Worm (Caenorhabditis elegans): ENCODE results near the gene M176.16.

Gene M176.16

DNA sequence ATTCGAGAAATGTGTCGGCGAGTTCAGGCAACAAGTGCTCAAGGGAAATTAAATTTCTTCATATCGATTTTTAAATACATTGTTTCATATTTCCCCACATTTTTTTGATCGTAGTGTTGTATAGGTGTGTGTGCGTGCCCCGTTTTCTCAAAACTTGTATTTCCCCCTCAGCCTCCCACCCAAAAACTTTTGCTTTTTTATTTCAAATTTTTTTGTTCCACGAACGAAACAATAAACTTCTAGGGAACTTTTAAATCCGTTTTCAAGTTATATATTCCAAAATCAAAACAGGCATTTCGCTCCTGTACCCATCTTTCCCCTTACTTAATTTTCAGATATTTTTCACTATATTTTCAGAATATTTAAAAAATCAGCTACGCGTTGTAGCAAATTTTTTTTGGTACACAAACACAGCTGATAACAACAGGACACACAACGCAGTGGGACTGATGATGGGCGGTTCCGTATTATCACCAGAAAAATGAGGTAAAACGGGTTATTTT is at the start of gene M176.16, which contains the start of gene M176.4:
M176.16 (plus strand) TSS at position 453 of the 503 bp plus-strand sequence.
M176.4 (plus strand) TSS at position 301 of the 503 bp plus-strand sequence.
- no peak for TF ChIP-seq pes-1 (GFP tag; IDR thresholded peaks at IDR 0.05)
- no peak for TF ChIP-seq hmbx-1 (tag; optimal IDR thresholded peaks at IDR 0.05)
- no peak for TF ChIP-seq scrt-1 (GFP tag; IDR thresholded peaks at IDR 0.05)

DNA sequence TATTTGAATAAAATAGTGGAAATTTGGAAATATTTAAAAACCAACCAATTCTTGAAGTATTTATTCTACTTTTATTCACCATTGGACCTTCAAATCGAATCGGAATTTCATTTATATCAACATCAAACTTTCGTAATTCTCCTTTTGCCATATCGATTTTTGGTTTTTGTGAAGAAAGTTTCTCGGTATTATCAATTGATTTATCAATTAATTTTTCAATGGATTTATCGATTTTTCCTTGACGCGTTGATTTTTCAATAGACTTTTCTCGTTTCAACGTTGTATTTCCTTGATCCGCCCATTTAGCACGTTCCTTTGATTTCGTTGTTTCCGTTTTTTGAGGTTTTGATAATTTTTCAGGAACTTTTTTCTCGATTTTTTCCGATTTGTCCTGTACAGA is 48.9 kb upstream of the M176.16 start:
- TF ChIP-seq tbx-11 (GFP tag; IDR thresholded peaks at IDR 0.05) (no peak), tbx-37 (GFP tag; conservative IDR thresholded peaks at IDR 0.05) (no peak), hnd-1 (tag; optimal IDR thresholded peaks at IDR 0.05) (no peak), pes-1 (GFP tag; IDR thresholded peaks at IDR 0.05) (no peak), ceh-36 (tag; optimal IDR thresholded peaks at IDR 0.05) (no peak), sea-1 (GFP tag; conservative IDR thresholded peaks at IDR 0.05) (no peak), tra-4 (tag; optimal IDR thresholded peaks at IDR 0.05) (no peak), ets-7 (tag; optimal IDR thresholded peaks at IDR 0.05) (no peak), aly-1 (tag; optimal IDR thresholded peaks at IDR 0.05) (no peak), ama-1 (optimal IDR thresholded peaks at IDR 0.05) (no peak), hmg-4 (GFP tag; optimal IDR thresholded peaks at IDR 0.05) (no peak), F13C5.2 (tag; optimal IDR thresholded peaks at IDR 0.05) (no peak), hmbx-1 (tag; optimal IDR thresholded peaks at IDR 0.05) (no peak)

DNA sequence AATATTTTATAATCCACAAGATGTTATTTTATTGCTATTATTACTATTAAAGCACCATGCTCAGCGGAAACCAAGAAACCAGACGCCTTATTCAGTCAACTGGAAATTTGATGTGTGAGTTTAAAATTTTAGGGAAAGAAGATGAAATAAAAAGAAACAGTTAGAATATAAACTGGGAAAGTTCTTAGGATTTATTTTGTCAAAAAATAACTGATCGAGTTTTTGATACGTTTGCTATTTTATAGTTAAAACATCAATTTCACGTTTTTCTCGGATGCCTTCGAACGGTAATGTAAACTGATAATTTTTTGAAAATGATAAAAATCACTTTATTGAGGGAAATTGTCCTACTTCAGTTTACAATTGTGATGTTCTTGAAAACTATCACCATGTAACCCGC is 45.9 kb upstream of the M176.16 start, which contains the start of gene C06C3.3:
C06C3.3 (minus strand) TSS at position 101 of the 400 bp plus-strand sequence.
- TF ChIP-seq ceh-13 (GFP tag; optimal IDR thresholded peaks at IDR 0.05) (no peak), flt-1 (GFP tag; IDR thresholded peaks at IDR 0.05) (no peak), tra-4 (tag; optimal IDR thresholded peaks at IDR 0.05) (no peak), hmbx-1 (tag; optimal IDR thresholded peaks at IDR 0.05) (no peak), F13C5.2 (tag; optimal IDR thresholded peaks at IDR 0.05) (no peak), B0310.2 (tag; optimal IDR thresholded peaks at IDR 0.05) (no peak), ama-1 (optimal IDR thresholded peaks at IDR 0.05) (no peak), aly-1 (tag; optimal IDR thresholded peaks at IDR 0.05) (no peak), scrt-1 (GFP tag; IDR thresholded peaks at IDR 0.05) (no peak), tbx-37 (GFP tag; conservative IDR thresholded peaks at IDR 0.05) (no peak), hmg-4 (GFP tag; optimal IDR thresholded peaks at IDR 0.05) (no peak), tbx-11 (GFP tag; IDR thresholded peaks at IDR 0.05) (no peak), ets-7 (tag; optimal IDR thresholded peaks at IDR 0.05) (no peak), ceh-36 (tag; optimal IDR thresholded peaks at IDR 0.05) (no peak), sea-1 (GFP tag; conservative IDR thresholded peaks at IDR 0.05) (no peak), hnd-1 (tag; optimal IDR thresholded peaks at IDR 0.05) (no peak), pes-1 (GFP tag; IDR thresholded peaks at IDR 0.05) (no peak)

DNA sequence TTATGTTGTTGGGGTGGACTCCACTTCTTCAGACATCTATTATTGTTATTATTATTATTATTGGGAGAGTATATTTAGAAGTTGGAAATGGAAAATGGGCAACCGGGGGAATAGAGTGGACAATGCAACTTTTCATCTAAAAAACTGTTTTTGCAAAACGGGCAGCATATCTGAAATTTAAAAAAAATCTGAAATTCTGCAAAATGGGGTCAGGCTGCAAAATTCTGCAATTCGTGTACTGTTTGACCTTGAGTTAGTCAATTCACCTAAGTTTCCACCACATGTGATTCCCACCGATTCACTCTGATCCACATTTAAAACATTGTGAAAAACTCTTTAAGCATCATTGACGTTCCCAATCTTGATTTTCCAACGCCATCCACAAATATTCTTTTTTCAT is 45.3 kb upstream of the M176.16 start, which contains the start of gene C06C3.4:
C06C3.4 (plus strand) TSS at position 301 of the 400 bp plus-strand sequence.
- TF ChIP-seq aly-1 (tag; optimal IDR thresholded peaks at IDR 0.05): no peak
- no peak for TF ChIP-seq sea-1 (GFP tag; conservative IDR thresholded peaks at IDR 0.05)
- no peak for TF ChIP-seq scrt-1 (GFP tag; IDR thresholded peaks at IDR 0.05)
- TF ChIP-seq hmg-4 (GFP tag; optimal IDR thresholded peaks at IDR 0.05): no peak
- no peak for TF ChIP-seq hnd-1 (tag; optimal IDR thresholded peaks at IDR 0.05)
- no peak for TF ChIP-seq ceh-36 (tag; optimal IDR thresholded peaks at IDR 0.05)
- TF ChIP-seq F13C5.2 (tag; optimal IDR thresholded peaks at IDR 0.05): no peak
- TF ChIP-seq pes-1 (GFP tag; IDR thresholded peaks at IDR 0.05): no peak
- no peak for TF ChIP-seq ets-7 (tag; optimal IDR thresholded peaks at IDR 0.05)
- TF ChIP-seq tbx-37 (GFP tag; conservative IDR thresholded peaks at IDR 0.05): no peak
- no peak for TF ChIP-seq ceh-13 (GFP tag; optimal IDR thresholded peaks at IDR 0.05)
- TF ChIP-seq flt-1 (GFP tag; IDR thresholded peaks at IDR 0.05): no peak
- TF ChIP-seq ama-1 (optimal IDR thresholded peaks at IDR 0.05): no peak
- TF ChIP-seq tbx-11 (GFP tag; IDR thresholded peaks at IDR 0.05): no peak
- no peak for TF ChIP-seq B0310.2 (tag; optimal IDR thresholded peaks at IDR 0.05)
- TF ChIP-seq hmbx-1 (tag; optimal IDR thresholded peaks at IDR 0.05): no peak
- TF ChIP-seq tra-4 (tag; optimal IDR thresholded peaks at IDR 0.05): no peak

DNA sequence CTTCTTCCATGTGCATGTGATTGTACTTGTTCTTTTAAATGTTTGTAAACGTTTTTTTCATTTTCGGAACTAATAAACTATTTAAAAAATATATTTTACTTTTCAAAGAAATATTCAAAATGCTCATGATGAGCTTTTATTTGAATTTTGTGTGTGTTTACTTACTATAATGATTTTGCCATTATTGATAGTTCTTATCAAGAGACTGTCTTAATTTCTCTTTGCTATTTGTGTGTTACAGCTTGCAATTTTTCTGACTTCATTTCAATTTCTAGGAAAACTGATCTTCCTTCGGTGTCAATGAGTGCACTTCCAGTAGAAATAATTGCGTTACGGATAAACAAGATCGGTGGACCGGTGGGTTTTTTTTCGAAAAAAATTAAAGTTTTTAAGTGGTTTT is 43.5 kb upstream of the M176.16 start, which contains the start of gene C06C3.12:
C06C3.12 (plus strand) TSS at position 301 of the 400 bp plus-strand sequence.
- no peak for TF ChIP-seq ama-1 (optimal IDR thresholded peaks at IDR 0.05)
- no peak for TF ChIP-seq flt-1 (GFP tag; IDR thresholded peaks at IDR 0.05)
- no peak for TF ChIP-seq B0310.2 (tag; optimal IDR thresholded peaks at IDR 0.05)
- TF ChIP-seq hmg-4 (GFP tag; optimal IDR thresholded peaks at IDR 0.05): no peak
- TF ChIP-seq tra-4 (tag; optimal IDR thresholded peaks at IDR 0.05): no peak
- TF ChIP-seq sea-1 (GFP tag; conservative IDR thresholded peaks at IDR 0.05): no peak
- TF ChIP-seq pes-1 (GFP tag; IDR thresholded peaks at IDR 0.05): no peak
- no peak for TF ChIP-seq ceh-13 (GFP tag; optimal IDR thresholded peaks at IDR 0.05)
- TF ChIP-seq aly-1 (tag; optimal IDR thresholded peaks at IDR 0.05): no peak
- no peak for TF ChIP-seq tbx-11 (GFP tag; IDR thresholded peaks at IDR 0.05)
- TF ChIP-seq ets-7 (tag; optimal IDR thresholded peaks at IDR 0.05): no peak

DNA sequence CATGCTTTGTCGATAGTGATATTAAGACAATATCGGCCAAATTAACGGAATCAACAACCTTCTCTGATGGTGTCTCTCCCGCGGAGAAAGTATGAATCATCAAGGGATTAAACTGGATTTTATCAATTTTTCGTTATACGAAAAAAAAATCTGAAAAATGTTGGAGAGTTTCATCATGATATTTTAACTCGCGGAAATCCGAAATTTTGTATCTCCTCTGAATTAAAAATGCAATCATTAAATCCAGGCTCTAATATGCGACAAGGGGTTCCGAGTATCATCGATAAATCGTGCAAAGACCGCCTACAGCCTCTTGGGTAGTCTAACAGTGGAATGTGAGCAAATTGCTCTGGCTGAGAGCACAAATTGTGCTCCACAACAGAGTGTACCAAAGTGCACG is 41.2 kb upstream of the M176.16 start, which contains the start of gene C06C3.10:
C06C3.10 (minus strand) TSS at position 101 of the 400 bp plus-strand sequence.
- no peak for TF ChIP-seq ets-7 (tag; optimal IDR thresholded peaks at IDR 0.05)
- no peak for TF ChIP-seq tbx-37 (GFP tag; conservative IDR thresholded peaks at IDR 0.05)
- TF ChIP-seq ama-1 (optimal IDR thresholded peaks at IDR 0.05): no peak
- TF ChIP-seq B0310.2 (tag; optimal IDR thresholded peaks at IDR 0.05): no peak
- TF ChIP-seq ceh-13 (GFP tag; optimal IDR thresholded peaks at IDR 0.05): no peak
- no peak for TF ChIP-seq pes-1 (GFP tag; IDR thresholded peaks at IDR 0.05)

DNA sequence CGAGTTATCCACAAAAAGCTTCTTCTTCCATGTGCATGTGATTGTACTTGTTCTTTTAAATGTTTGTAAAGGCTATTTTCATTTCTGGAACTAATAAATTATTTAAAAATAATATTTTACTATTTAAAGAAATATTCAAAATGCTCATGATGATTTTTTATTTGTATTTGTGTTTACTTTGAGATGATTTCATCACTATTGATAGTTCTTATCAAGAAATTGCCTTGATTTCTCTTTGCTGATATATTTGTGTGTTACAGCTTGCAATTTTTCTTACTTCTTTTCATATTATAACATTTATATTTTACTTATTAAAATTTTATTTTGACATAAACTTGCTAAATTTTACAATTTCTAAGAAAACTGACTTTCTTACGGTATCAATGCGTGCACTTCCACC is 40.1 kb upstream of the M176.16 start:
- no peak for TF ChIP-seq F13C5.2 (tag; optimal IDR thresholded peaks at IDR 0.05)
- no peak for TF ChIP-seq ama-1 (optimal IDR thresholded peaks at IDR 0.05)
- no peak for TF ChIP-seq ceh-36 (tag; optimal IDR thresholded peaks at IDR 0.05)
- no peak for TF ChIP-seq ceh-13 (GFP tag; optimal IDR thresholded peaks at IDR 0.05)
- TF ChIP-seq ets-7 (tag; optimal IDR thresholded peaks at IDR 0.05): no peak
- no peak for TF ChIP-seq sea-1 (GFP tag; conservative IDR thresholded peaks at IDR 0.05)
- TF ChIP-seq hnd-1 (tag; optimal IDR thresholded peaks at IDR 0.05): no peak

All from whole organism, early embryonic.